Fruit fly (Drosophila melanogaster) whole organism, embryonic: ENCODE data around the gene hbt.

Source experiments
- ATbp ChIP-seq: fragments of 200-800 bp; sonication (Bioruptor generic); optimal IDR thresholded peaks from 2 replicates; lab custom pipeline; 2017; ENCODE audit warnings: missing biosample characterization, mild to moderate bottlenecking, missing genetic modification characterization, missing genetic modification reagents
- Ada2b ChIP-seq: fragments of 200-800 bp; sonication (Bioruptor generic); IDR thresholded peaks from 2 replicates; pipeline ENCODE4 v1.3.6; 2022; ENCODE audit warnings: missing biosample characterization, missing genetic modification characterization
- C15 ChIP-seq: fragments of 200-800 bp; sonication (Bioruptor generic); IDR thresholded peaks from 3 replicates; pipeline ENCODE4 v1.3.6; 2022; ENCODE audit warnings: missing biosample characterization, missing genetic modification characterization
- CG10274 ChIP-seq: fragments of 200-800 bp; sonication (Bioruptor generic); optimal IDR thresholded peaks from 3 replicates; lab custom pipeline; 2017; ENCODE audit warnings: missing biosample characterization, mild to moderate bottlenecking, missing genetic modification characterization
- CG11456 ChIP-seq: fragments of 200-800 bp; sonication (Bioruptor generic); IDR thresholded peaks from 3 replicates; pipeline ENCODE4 v1.3.6; 2022; ENCODE audit warnings: missing biosample characterization, missing genetic modification characterization
- CG11560 ChIP-seq: fragments of 200-800 bp; sonication (Bioruptor generic); IDR thresholded peaks from 3 replicates; pipeline ENCODE4 v1.3.6; 2022; ENCODE audit warnings: missing biosample characterization, missing genetic modification characterization
- CG11696 ChIP-seq: fragments of 200-800 bp; sonication (Bioruptor generic); IDR thresholded peaks from 2 replicates; pipeline ENCODE4 v1.3.6; 2022; ENCODE audit warnings: missing biosample characterization, missing genetic modification characterization
- CG12155 ChIP-seq: fragments of 200-800 bp; sonication (Bioruptor generic); optimal IDR thresholded peaks from 3 replicates; lab custom pipeline; 2016; ENCODE audit warnings: missing biosample characterization, missing genetic modification characterization
- CG12299 ChIP-seq: fragments of 200-800 bp; sonication (Bioruptor generic); optimal IDR thresholded peaks from 2 replicates; lab custom pipeline; 2018; ENCODE audit warnings: missing biosample characterization, mild to moderate bottlenecking, missing genetic modification characterization
- CG12744 ChIP-seq: fragments of 200-800 bp; sonication (Bioruptor generic); optimal IDR thresholded peaks from 2 replicates; lab custom pipeline; 2016; ENCODE audit warnings: missing biosample characterization, missing genetic modification characterization
- CG12942 ChIP-seq: fragments of 200-800 bp; sonication (Bioruptor generic); optimal IDR thresholded peaks from 3 replicates; lab custom pipeline; 2016; ENCODE audit warnings: missing biosample characterization, missing genetic modification characterization
- CG1529 ChIP-seq: fragments of 200-800 bp; sonication (Bioruptor generic); optimal IDR thresholded peaks from 3 replicates; lab custom pipeline; 2018; ENCODE audit warnings: missing biosample characterization, missing genetic modification characterization
- CG15514 ChIP-seq: fragments of 200-800 bp; sonication (Bioruptor generic); optimal IDR thresholded peaks from 3 replicates; lab custom pipeline; 2017; ENCODE audit warnings: missing biosample characterization, missing genetic modification characterization, mild to moderate bottlenecking, moderate library complexity, missing genetic modification reagents
- CG17359 ChIP-seq: fragments of 200-800 bp; sonication (Bioruptor generic); optimal IDR thresholded peaks from 3 replicates; lab custom pipeline; 2018; ENCODE audit warnings: missing biosample characterization, mild to moderate bottlenecking, missing genetic modification characterization, moderate library complexity
- CG17802 ChIP-seq: fragments of 200-800 bp; sonication (Bioruptor generic); optimal IDR thresholded peaks from 2 replicates; lab custom pipeline; 2018; ENCODE audit warnings: missing biosample characterization, mild to moderate bottlenecking, missing genetic modification characterization, moderate library complexity
- CG17829 ChIP-seq: fragments of 200-800 bp; optimal IDR thresholded peaks from 2 replicates; lab custom pipeline; 2019; ENCODE audit warnings: missing biosample characterization, mild to moderate bottlenecking, missing genetic modification characterization, moderate library complexity
- CG31388 ChIP-seq: fragments of 200-800 bp; sonication (Bioruptor generic); optimal IDR thresholded peaks from 2 replicates; lab custom pipeline; 2016; ENCODE audit warnings: missing biosample characterization, missing genetic modification characterization
- CG32532 ChIP-seq: fragments of 200-800 bp; sonication (Bioruptor generic); IDR thresholded peaks from 2 replicates; pipeline ENCODE4 v1.3.6; 2022; ENCODE audit warnings: missing biosample characterization, missing genetic modification characterization
- CG4282 ChIP-seq: fragments of 200-800 bp; sonication (Bioruptor generic); optimal IDR thresholded peaks from 2 replicates; lab custom pipeline; 2016; ENCODE audit warnings: missing biosample characterization, missing genetic modification characterization
- CG6813 ChIP-seq: fragments of 200-800 bp; sonication (Bioruptor generic); optimal IDR thresholded peaks from 2 replicates; lab custom pipeline; 2017; ENCODE audit warnings: missing biosample characterization, missing genetic modification characterization, mild to moderate bottlenecking, moderate library complexity, missing genetic modification reagents
- CG7745 ChIP-seq: fragments of 200-800 bp; sonication (Bioruptor generic); optimal IDR thresholded peaks from 2 replicates; lab custom pipeline; 2018; ENCODE audit warnings: missing biosample characterization, mild to moderate bottlenecking, missing genetic modification characterization, moderate library complexity
- CG9215 ChIP-seq: fragments of 200-800 bp; sonication (Bioruptor generic); IDR thresholded peaks from 2 replicates; pipeline ENCODE4 v1.3.6; 2022; ENCODE audit warnings: missing biosample characterization, missing genetic modification characterization
- Dbx ChIP-seq: fragments of 200-800 bp; sonication (Bioruptor generic); IDR thresholded peaks from 3 replicates; pipeline ENCODE4 v1.3.6; 2022; ENCODE audit warnings: missing biosample characterization, missing genetic modification characterization
- Deaf1 ChIP-seq: fragments of 200-800 bp; optimal IDR thresholded peaks from 3 replicates; lab custom pipeline; 2019; ENCODE audit warnings: missing biosample characterization, mild to moderate bottlenecking, missing genetic modification characterization, moderate library complexity
- E2f1 ChIP-seq: fragments of 200-800 bp; sonication (Bioruptor generic); IDR thresholded peaks from 2 replicates; pipeline ENCODE4 v1.3.6; 2022; ENCODE audit warnings: missing biosample characterization, missing genetic modification characterization
- H2.0 ChIP-seq: fragments of 200-800 bp; sonication (Bioruptor generic); IDR thresholded peaks from 2 replicates; pipeline ENCODE4 v1.3.6; 2022; ENCODE audit warnings: missing biosample characterization, missing genetic modification characterization
- Mrtf ChIP-seq: fragments of 200-800 bp; sonication (Bioruptor generic); IDR thresholded peaks from 3 replicates; pipeline ENCODE4 v1.3.6; 2022; ENCODE audit warnings: missing biosample characterization, missing genetic modification characterization
- Ravus ChIP-seq: fragments of 200-800 bp; sonication (Bioruptor generic); IDR thresholded peaks from 2 replicates; pipeline ENCODE4 v1.3.6; 2022; ENCODE audit warnings: missing biosample characterization, missing genetic modification characterization
- al ChIP-seq: fragments of 200-800 bp; sonication (Bioruptor generic); IDR thresholded peaks from 2 replicates; pipeline ENCODE4 v1.3.6; 2022; ENCODE audit warnings: missing biosample characterization, missing genetic modification characterization
- cg ChIP-seq: fragments of 200-800 bp; sonication (Bioruptor generic); optimal IDR thresholded peaks from 3 replicates; lab custom pipeline; 2019; ENCODE audit warnings: missing biosample characterization, mild to moderate bottlenecking, missing genetic modification characterization, moderate library complexity
- chinmo ChIP-seq: fragments of 200-800 bp; sonication (Bioruptor generic); IDR thresholded peaks from 4 replicates; pipeline ENCODE4 v1.3.6; 2022; ENCODE audit warnings: missing biosample characterization, missing genetic modification characterization; ENCODE audit not compliant: partially characterized antibody
- crol ChIP-seq: fragments of 200-800 bp; sonication (Bioruptor generic); IDR thresholded peaks from 2 replicates; pipeline ENCODE4 v1.3.6; 2022; ENCODE audit warnings: missing biosample characterization, missing genetic modification characterization
- ems ChIP-seq: fragments of 200-800 bp; sonication (Bioruptor generic); optimal IDR thresholded peaks from 3 replicates; lab custom pipeline; 2016; ENCODE audit warnings: missing biosample characterization, missing genetic modification characterization
- esg ChIP-seq: fragments of 200-800 bp; sonication (Bioruptor generic); conservative IDR thresholded peaks from 2 replicates; pipeline ENCODE4 v1.3.6; 2022; ENCODE audit warnings: missing biosample characterization, missing genetic modification characterization
- eyg ChIP-seq: fragments of 200-800 bp; sonication (Bioruptor generic); optimal IDR thresholded peaks from 3 replicates; lab custom pipeline; 2016; ENCODE audit warnings: missing biosample characterization, missing genetic modification characterization
- fd96Cb ChIP-seq: fragments of 200-800 bp; sonication (Bioruptor generic); optimal IDR thresholded peaks from 2 replicates; lab custom pipeline; 2018; ENCODE audit warnings: missing biosample characterization, mild to moderate bottlenecking, missing genetic modification characterization, moderate library complexity
- fu2 ChIP-seq: fragments of 200-800 bp; sonication (Bioruptor generic); optimal IDR thresholded peaks from 2 replicates; lab custom pipeline; 2016; ENCODE audit warnings: missing biosample characterization, missing genetic modification characterization
- gsb-n ChIP-seq: fragments of 200-800 bp; sonication (Bioruptor generic); optimal IDR thresholded peaks from 3 replicates; lab custom pipeline; 2018; ENCODE audit warnings: missing biosample characterization, mild to moderate bottlenecking, missing genetic modification characterization
- ham ChIP-seq: fragments of 200-800 bp; sonication (Bioruptor generic); IDR thresholded peaks from 2 replicates; pipeline ENCODE4 v1.3.6; 2022; ENCODE audit warnings: missing biosample characterization, missing genetic modification characterization
- kay ChIP-seq: fragments of 200-800 bp; sonication (Bioruptor generic); optimal IDR thresholded peaks from 2 replicates; lab custom pipeline; 2016; ENCODE audit warnings: missing biosample characterization, missing genetic modification characterization
- klu ChIP-seq: fragments of 200-800 bp; sonication (Bioruptor generic); IDR thresholded peaks from 2 replicates; pipeline ENCODE4 v1.3.6; 2022; ENCODE audit warnings: missing biosample characterization, missing genetic modification characterization
- mld ChIP-seq: fragments of 200-800 bp; sonication (Bioruptor generic); IDR thresholded peaks from 3 replicates; pipeline ENCODE4 v1.3.6; 2022; ENCODE audit warnings: missing biosample characterization, missing genetic modification characterization; ENCODE audit not compliant: partially characterized antibody
- nmo ChIP-seq: fragments of 200-800 bp; sonication (Bioruptor generic); optimal IDR thresholded peaks from 2 replicates; lab custom pipeline; 2018; ENCODE audit warnings: missing biosample characterization, mild to moderate bottlenecking, missing genetic modification characterization, moderate library complexity
- p53 ChIP-seq: fragments of 200-800 bp; sonication (Bioruptor generic); optimal IDR thresholded peaks from 2 replicates; lab custom pipeline; 2016; ENCODE audit warnings: missing biosample characterization, missing genetic modification characterization
- pho ChIP-seq: fragments of 200-800 bp; sonication (Bioruptor generic); optimal IDR thresholded peaks from 2 replicates; lab custom pipeline; 2016; ENCODE audit warnings: missing biosample characterization, missing genetic modification characterization
- sqz ChIP-seq: fragments of 200-800 bp; sonication (Bioruptor generic); optimal IDR thresholded peaks from 3 replicates; lab custom pipeline; 2018; ENCODE audit warnings: missing biosample characterization, mild to moderate bottlenecking, missing genetic modification characterization
- tin ChIP-seq: fragments of 200-800 bp; sonication (Bioruptor generic); optimal IDR thresholded peaks from 3 replicates; lab custom pipeline; 2016; ENCODE audit warnings: missing biosample characterization, missing genetic modification characterization
- tna ChIP-seq: fragments of 200-800 bp; sonication (Bioruptor generic); IDR thresholded peaks from 2 replicates; pipeline ENCODE4 v1.3.6; 2022; ENCODE audit warnings: missing biosample characterization, missing genetic modification characterization; ENCODE audit not compliant: partially characterized antibody
- trem ChIP-seq: fragments of 200-800 bp; optimal IDR thresholded peaks from 3 replicates; lab custom pipeline; 2019; ENCODE audit warnings: missing biosample characterization, mild to moderate bottlenecking, missing genetic modification characterization, moderate library complexity
- wor ChIP-seq: fragments of 200-800 bp; sonication (Bioruptor generic); IDR thresholded peaks from 2 replicates; pipeline ENCODE4 v1.3.6; 2022; ENCODE audit warnings: missing biosample characterization, missing genetic modification characterization

Gene hbt

dm6 chr2L:13373435-13374242 is 42.7 kb upstream of the hbt start, which contains the start of the genes Bdp1 and CG6565 (continued):
- TF ChIP-seq CG32532 (GFP tag; lab: Robert Waterston, UW) (peak; percentile 95), gsb-n (tag; lab: Kevin White, UChicago) (peak; percentile 96), pho (GFP tag; lab: Kevin White, UChicago) (peak; percentile 99), C15 (GFP tag; lab: Robert Waterston, UW) (peak; percentile 86), CG9215 (peak; percentile 97), CG11560 (tag; lab: Robert Waterston, UW) (peak; percentile 91), fu2 (peak; percentile 99), kay (GFP tag; lab: Kevin White, UChicago) (peak; percentile 95), trem (tag; lab: Kevin White, UChicago) (peak; percentile 78), klu (GFP tag; lab: Robert Waterston, UW) (peak; percentile 97), CG17359 (tag; lab: Kevin White, UChicago) (peak; percentile 95), CG12942 (GFP tag; lab: Kevin White, UChicago) (peak; percentile 98), nmo (GFP tag; lab: Kevin White, UChicago) (peak; percentile 99), E2f1 (peak; percentile 94), fd96Cb (tag; lab: Kevin White, UChicago) (peak; percentile 97), CG31388 (peak; percentile 95), CG12155 (peak; percentile 97), Dbx (GFP tag; lab: Robert Waterston, UW) (peak; percentile 97), chinmo (GFP tag; lab: Robert Waterston, UW) (no peak), CG7745 (tag; lab: Kevin White, UChicago) (no peak), crol (GFP tag; lab: Robert Waterston, UW) (peak; percentile 94), cg (GFP tag; lab: Kevin White, UChicago) (no peak), CG17802 (tag; lab: Kevin White, UChicago) (peak; percentile 87), Mrtf (GFP tag; lab: Robert Waterston, UW) (peak; percentile 92), Deaf1 (tag; lab: Kevin White, UChicago) (peak; percentile 73), CG6813 (GFP tag; lab: Kevin White, UChicago) (peak; percentile 85), CG11456 (GFP tag; lab: Robert Waterston, UW) (peak; percentile 93), wor (GFP tag; lab: Robert Waterston, UW) (peak; percentile 96), CG12744 (GFP tag; lab: Kevin White, UChicago) (peak; percentile 98), ham (peak; percentile 81), ATbp (GFP tag; lab: Kevin White, UChicago) (peak; percentile 91), tna (GFP tag; lab: Robert Waterston, UW) (no peak), Ada2b (peak; percentile 93), esg (peak; percentile 97), H2.0 (GFP tag; lab: Robert Waterston, UW) (peak; percentile 93), sqz (GFP tag; lab: Kevin White, UChicago) (peak; percentile 92), ems (GFP tag; lab: Kevin White, UChicago) (peak; percentile 98), CG1529 (peak; percentile 95), Ravus (GFP tag; lab: Robert Waterston, UW) (peak; percentile 78), eyg (GFP tag; lab: Kevin White, UChicago) (peak; percentile 95), al (GFP tag; lab: Robert Waterston, UW) (peak; percentile 96), CG17829 (tag; lab: Kevin White, UChicago) (peak; percentile 91), CG11696 (GFP tag; lab: Robert Waterston, UW) (peak; percentile 57), CG12299 (tag; lab: Kevin White, UChicago) (peak; percentile 92), CG10274 (GFP tag; lab: Kevin White, UChicago) (peak; percentile 88), tin (GFP tag; lab: Kevin White, UChicago) (peak; percentile 98), p53 (GFP tag; lab: Kevin White, UChicago) (peak; percentile 93), CG4282 (GFP tag; lab: Kevin White, UChicago) (peak; percentile 99), CG15514 (GFP tag; lab: Kevin White, UChicago) (peak; percentile 89), mld (GFP tag; lab: Robert Waterston, UW) (no peak)
